Worm (Caenorhabditis elegans) whole organism, L3 larva: ENCODE data around the gene spp-8.

Experiments
- R02D3.7 ChIP-seq: fragments of 150-350 bp; optimal IDR thresholded peaks from 2 replicates; lab custom pipeline; 2014; ENCODE audit warnings: missing biosample characterization, missing genetic modification characterization
- ZK546.5 ChIP-seq: sonication (generic microtip); optimal IDR thresholded peaks from 2 replicates; lab custom pipeline; 2017; ENCODE audit warnings: missing biosample characterization, missing genetic modification characterization
- aly-2 ChIP-seq: fragments of 150-350 bp; optimal IDR thresholded peaks from 2 replicates; lab custom pipeline; 2014; ENCODE audit warnings: missing biosample characterization, missing genetic modification characterization
- ama-1 ChIP-seq: fragments of 150-350 bp; optimal IDR thresholded peaks from 2 replicates; lab custom pipeline; 2018
- ceh-16 ChIP-seq: sonication (generic microtip); optimal IDR thresholded peaks from 2 replicates; lab custom pipeline; 2017; ENCODE audit warnings: missing biosample characterization, missing genetic modification characterization
- ceh-28 ChIP-seq: fragments of 150-350 bp; optimal IDR thresholded peaks from 2 replicates; lab custom pipeline; 2014; ENCODE audit warnings: missing biosample characterization, missing genetic modification reagents, missing genetic modification characterization
- ceh-82 ChIP-seq: fragments of 150-350 bp; optimal IDR thresholded peaks from 2 replicates; lab custom pipeline; 2014; ENCODE audit warnings: missing biosample characterization, missing genetic modification characterization
- ceh-9 ChIP-seq: sonication (generic microtip); optimal IDR thresholded peaks from 2 replicates; lab custom pipeline; 2018; ENCODE audit warnings: missing biosample characterization, missing genetic modification characterization
- daf-12 ChIP-seq: fragments of 150-350 bp; optimal IDR thresholded peaks from 2 replicates; lab custom pipeline; 2014; ENCODE audit warnings: missing biosample characterization, missing genetic modification reagents, missing genetic modification characterization
- egl-27 ChIP-seq: sonication (generic microtip); optimal IDR thresholded peaks from 4 replicates; lab custom pipeline; 2017; ENCODE audit warnings: missing biosample characterization, missing genetic modification reagents, missing genetic modification characterization
- elt-1 ChIP-seq: fragments of 150-350 bp; optimal IDR thresholded peaks from 2 replicates; lab custom pipeline; 2014; ENCODE audit warnings: missing biosample characterization, missing genetic modification characterization
- elt-3 ChIP-seq, 3 experiments: fragments of 150-350 bp in 1 of 3; sonication (generic microtip) in 2 of 3; optimal IDR thresholded peaks; 2 replicates in 2 of 3; 4 replicates in 1 of 3; lab custom pipeline; 2014 to 2017; ENCODE audit warnings: missing biosample characterization in 3 of 3, missing genetic modification characterization in 3 of 3
- eor-1 ChIP-seq, 2 experiments: fragments of 150-350 bp; optimal IDR thresholded peaks; 2 replicates each; lab custom pipeline; 2014 to 2018; ENCODE audit warnings: missing biosample characterization in 2 of 2, missing genetic modification characterization in 2 of 2
- fkh-10 ChIP-seq: sonication (generic microtip); optimal IDR thresholded peaks from 2 replicates; lab custom pipeline; 2017; ENCODE audit warnings: missing biosample characterization, missing genetic modification reagents, missing genetic modification characterization
- fos-1 ChIP-seq: fragments of 150-350 bp; optimal IDR thresholded peaks from 2 replicates; lab custom pipeline; 2014; ENCODE audit warnings: missing biosample characterization, missing genetic modification characterization
- hmg-11 ChIP-seq: sonication (generic microtip); optimal IDR thresholded peaks from 2 replicates; lab custom pipeline; 2016; ENCODE audit warnings: missing genetic modification characterization, missing compliant biosample characterization
- jun-1 ChIP-seq: fragments of 150-350 bp; optimal IDR thresholded peaks from 2 replicates; lab custom pipeline; 2014; ENCODE audit warnings: missing biosample characterization, missing genetic modification reagents, missing genetic modification characterization
- lin-15B ChIP-seq: fragments of 150-350 bp; optimal IDR thresholded peaks from 2 replicates; lab custom pipeline; 2014; ENCODE audit warnings: missing biosample characterization, missing genetic modification characterization
- lin-39 ChIP-seq: fragments of 150-350 bp; optimal IDR thresholded peaks from 2 replicates; lab custom pipeline; 2018; ENCODE audit warnings: missing biosample characterization, missing genetic modification reagents, missing genetic modification characterization
- lsy-12 ChIP-seq: sonication (generic microtip); optimal IDR thresholded peaks from 2 replicates; lab custom pipeline; 2016; ENCODE audit warnings: mild to moderate bottlenecking, missing genetic modification characterization, missing compliant biosample characterization
- mdl-1 ChIP-seq: fragments of 150-350 bp; optimal IDR thresholded peaks from 2 replicates; lab custom pipeline; 2014; ENCODE audit warnings: missing biosample characterization, missing genetic modification characterization
- mml-1 ChIP-seq: fragments of 150-350 bp; sonication (generic microtip); optimal IDR thresholded peaks from 3 replicates; lab custom pipeline; 2014; ENCODE audit warnings: missing biosample characterization, missing genetic modification characterization
- nfya-1 ChIP-seq: sonication (generic microtip); optimal IDR thresholded peaks from 2 replicates; lab custom pipeline; 2017; ENCODE audit warnings: missing genetic modification characterization, mild to moderate bottlenecking, missing compliant biosample characterization, antibody characterized with exemption, moderate library complexity; ENCODE audit not compliant: insufficient read depth
- nhr-23 ChIP-seq: fragments of 150-350 bp; optimal IDR thresholded peaks from 2 replicates; lab custom pipeline; 2014; ENCODE audit warnings: missing biosample characterization, missing genetic modification reagents, missing genetic modification characterization
- nhr-237 ChIP-seq: fragments of 150-350 bp; optimal IDR thresholded peaks from 2 replicates; lab custom pipeline; 2014; ENCODE audit warnings: missing biosample characterization, missing genetic modification characterization
- nhr-25 ChIP-seq: sonication (generic microtip); optimal IDR thresholded peaks from 2 replicates; lab custom pipeline; 2017; ENCODE audit warnings: missing biosample characterization, missing genetic modification characterization
- nhr-28 ChIP-seq: fragments of 150-350 bp; optimal IDR thresholded peaks from 2 replicates; lab custom pipeline; 2014; ENCODE audit warnings: missing biosample characterization, missing genetic modification characterization
- nhr-43 ChIP-seq: sonication (generic microtip); optimal IDR thresholded peaks from 2 replicates; lab custom pipeline; 2016; ENCODE audit warnings: mild to moderate bottlenecking, missing genetic modification characterization, missing compliant biosample characterization; ENCODE audit not compliant: poor library complexity, severe bottlenecking
- nhr-67 ChIP-seq: fragments of 150-350 bp; optimal IDR thresholded peaks from 2 replicates; lab custom pipeline; 2014; ENCODE audit warnings: missing biosample characterization, missing genetic modification characterization
- nhr-76 ChIP-seq: fragments of 150-350 bp; sonication (generic microtip); optimal IDR thresholded peaks from 5 replicates; lab custom pipeline; 2014; ENCODE audit warnings: missing biosample characterization, missing genetic modification characterization
- nhr-77 ChIP-seq: fragments of 150-350 bp; optimal IDR thresholded peaks from 2 replicates; lab custom pipeline; 2014; ENCODE audit warnings: missing biosample characterization, missing genetic modification characterization
- sea-2 ChIP-seq: fragments of 150-350 bp; sonication (generic microtip); optimal IDR thresholded peaks from 4 replicates; lab custom pipeline; 2014; ENCODE audit warnings: missing biosample characterization, missing genetic modification reagents, missing genetic modification characterization
- skn-1 ChIP-seq: fragments of 150-350 bp; optimal IDR thresholded peaks from 2 replicates; lab custom pipeline; 2014; ENCODE audit warnings: missing biosample characterization, missing genetic modification characterization
- snpc-4 ChIP-seq: fragments of 150-350 bp; optimal IDR thresholded peaks from 2 replicates; lab custom pipeline; 2014; ENCODE audit warnings: missing biosample characterization, missing genetic modification characterization
- tbx-2 ChIP-seq: sonication (generic microtip); optimal IDR thresholded peaks from 2 replicates; lab custom pipeline; 2016; ENCODE audit warnings: mild to moderate bottlenecking, missing genetic modification characterization, missing compliant biosample characterization
- unc-39 ChIP-seq: sonication (generic microtip); optimal IDR thresholded peaks from 4 replicates; lab custom pipeline; 2017; ENCODE audit warnings: missing biosample characterization, missing genetic modification characterization
- unc-62 ChIP-seq: fragments of 150-350 bp; sonication (generic microtip); optimal IDR thresholded peaks from 4 replicates; lab custom pipeline; 2014; ENCODE audit warnings: missing biosample characterization, missing genetic modification reagents, missing genetic modification characterization
- zag-1 ChIP-seq: fragments of 150-350 bp; optimal IDR thresholded peaks from 2 replicates; lab custom pipeline; 2014; ENCODE audit warnings: missing biosample characterization, missing genetic modification characterization
- ztf-11 ChIP-seq: fragments of 150-350 bp; optimal IDR thresholded peaks from 2 replicates; lab custom pipeline; 2014; ENCODE audit warnings: missing biosample characterization, missing genetic modification characterization
- ztf-4 ChIP-seq: fragments of 150-350 bp; optimal IDR thresholded peaks from 2 replicates; lab custom pipeline; 2014; ENCODE audit warnings: missing biosample characterization, missing genetic modification characterization

spp-8 gene

ce11 chrIV:8476166-8476565 is 5.3 kb upstream of the spp-8 start:
- TF ChIP-seq tbx-2 (tag; lab: Kevin White, UChicago) (no peak), mml-1 (tag; lab: Kevin White, UChicago) (no peak), fos-1 (no peak), nhr-77 (tag; lab: Kevin White, UChicago) (no peak), unc-62 (GFP tag; lab: Kevin White, UChicago) (no peak), elt-1 (tag; lab: Kevin White, UChicago) (no peak), elt-3 (tag; optimal IDR thresholded peaks at IDR 0.05; lab: Kevin White, UChicago) (no peak), ceh-82 (tag; lab: Kevin White, UChicago) (no peak), mdl-1 (no peak), lin-15B (tag; lab: Kevin White, UChicago) (no peak), ztf-11 (tag; lab: Kevin White, UChicago) (no peak), nhr-28 (tag; lab: Kevin White, UChicago) (no peak)

ce11 chrIV:8476880-8477279 is 4.6 kb upstream of the spp-8 start, which contains the start of gene spp-10:
Gene spp-10, plus strand, starts transcription at chrIV:8477180.
- TF ChIP-seq mdl-1 (no peak), elt-1 (tag; lab: Kevin White, UChicago) (no peak), nhr-76 (tag; lab: Kevin White, UChicago) (no peak), lsy-12 (tag; lab: Kevin White, UChicago) (no peak), ceh-9 (tag; lab: Kevin White, UChicago) (no peak), ceh-28 (no peak), ZK546.5 (tag; lab: Kevin White, UChicago) (no peak), nhr-23 (tag; lab: Kevin White, UChicago) (no peak)

ce11 chrIV:8478516-8478915 is 2.9 kb upstream of the spp-8 start:
- TF ChIP-seq ZK546.5 (tag; lab: Kevin White, UChicago) (no peak), lsy-12 (tag; lab: Kevin White, UChicago) (no peak), snpc-4 (tag; lab: Kevin White, UChicago) (no peak), zag-1 (tag; lab: Kevin White, UChicago) (no peak), ztf-4 (tag; lab: Kevin White, UChicago) (no peak), unc-62 (GFP tag; lab: Kevin White, UChicago) (no peak), fkh-10 (GFP tag; lab: Kevin White, UChicago) (no peak), mml-1 (tag; lab: Kevin White, UChicago) (no peak), aly-2 (no peak), nfya-1 (no peak), eor-1 (tag; optimal IDR thresholded peaks at IDR 0.05; lab: Kevin White, UChicago) (no peak), ama-1 (lab: Kevin White, UChicago) (no peak), tbx-2 (tag; lab: Kevin White, UChicago) (no peak), ceh-16 (tag; lab: Kevin White, UChicago) (no peak), nhr-67 (no peak), nhr-43 (tag; lab: Kevin White, UChicago) (no peak)

ce11 chrIV:8479346-8479745 is 2.1 kb upstream of the spp-8 start, which contains the start of gene hlh-12:
Gene hlh-12, minus strand, starts transcription at chrIV:8479446.
- no peak for TF ChIP-seq R02D3.7
- TF ChIP-seq snpc-4 (tag; lab: Kevin White, UChicago), result no peak
- TF ChIP-seq ztf-4 (tag; lab: Kevin White, UChicago), result no peak

ce11 chrIV:8487183-8487582 is 5.7 kb downstream of the spp-8 start, which contains the start of gene srlf-3:
Gene srlf-3, plus strand, starts transcription at chrIV:8487483.
- no peak for TF ChIP-seq nhr-23 (tag; lab: Kevin White, UChicago)
- TF ChIP-seq unc-39 (tag; lab: Kevin White, UChicago), result no peak
- TF ChIP-seq ceh-28, result no peak
- TF ChIP-seq sea-2, result no peak
- no peak for TF ChIP-seq ZK546.5 (tag; lab: Kevin White, UChicago)
- TF ChIP-seq nhr-28 (tag; lab: Kevin White, UChicago), result no peak
- no peak for TF ChIP-seq ceh-16 (tag; lab: Kevin White, UChicago)
- TF ChIP-seq nhr-77 (tag; lab: Kevin White, UChicago), result no peak
- TF ChIP-seq nhr-67, result no peak
- TF ChIP-seq egl-27 (tag; lab: Kevin White, UChicago), result no peak
- no peak for TF ChIP-seq lin-39 (tag; lab: Kevin White, UChicago)
- TF ChIP-seq hmg-11 (tag; lab: Kevin White, UChicago), result no peak
- no peak for TF ChIP-seq skn-1 (tag; lab: Kevin White, UChicago)
- no peak for TF ChIP-seq jun-1 (tag; lab: Kevin White, UChicago)
- TF ChIP-seq nhr-237, result no peak
- TF ChIP-seq daf-12, result no peak
- no peak for TF ChIP-seq nhr-25 (tag; lab: Kevin White, UChicago)
- no peak for TF ChIP-seq tbx-2 (tag; lab: Kevin White, UChicago)
- TF ChIP-seq unc-62 (GFP tag; lab: Kevin White, UChicago), result no peak
